Worm (Caenorhabditis elegans) whole organism, L4 larva: ENCODE data around the gene C44F1.1.

Experiments
- dve-1 ChIP-seq: sonication (generic microtip); optimal IDR thresholded peaks from 2 replicates; lab custom pipeline; 2017; ENCODE audit warnings: antibody characterized with exemption, mild to moderate bottlenecking, missing genetic modification characterization, missing compliant biosample characterization; ENCODE audit not compliant: insufficient read depth
- lin-29 ChIP-seq: fragments of 200-800 bp; sonication (Bioruptor generic); IDR thresholded peaks from 2 replicates; pipeline ENCODE4 v1.3.6; 2022; ENCODE audit warnings: missing genetic modification reagents, missing genetic modification characterization, missing compliant biosample characterization
- nhr-102 ChIP-seq: sonication (generic microtip); optimal IDR thresholded peaks from 2 replicates; lab custom pipeline; 2016; ENCODE audit warnings: mild to moderate bottlenecking, missing genetic modification characterization, moderate library complexity, missing compliant biosample characterization
- nhr-76 ChIP-seq: fragments of 150-350 bp; optimal IDR thresholded peaks from 2 replicates; lab custom pipeline; 2014; ENCODE audit warnings: missing biosample characterization, missing genetic modification characterization
- unc-39 ChIP-seq: sonication (generic microtip); optimal IDR thresholded peaks from 2 replicates; lab custom pipeline; 2017; ENCODE audit warnings: missing biosample characterization, missing genetic modification characterization

DNA sequence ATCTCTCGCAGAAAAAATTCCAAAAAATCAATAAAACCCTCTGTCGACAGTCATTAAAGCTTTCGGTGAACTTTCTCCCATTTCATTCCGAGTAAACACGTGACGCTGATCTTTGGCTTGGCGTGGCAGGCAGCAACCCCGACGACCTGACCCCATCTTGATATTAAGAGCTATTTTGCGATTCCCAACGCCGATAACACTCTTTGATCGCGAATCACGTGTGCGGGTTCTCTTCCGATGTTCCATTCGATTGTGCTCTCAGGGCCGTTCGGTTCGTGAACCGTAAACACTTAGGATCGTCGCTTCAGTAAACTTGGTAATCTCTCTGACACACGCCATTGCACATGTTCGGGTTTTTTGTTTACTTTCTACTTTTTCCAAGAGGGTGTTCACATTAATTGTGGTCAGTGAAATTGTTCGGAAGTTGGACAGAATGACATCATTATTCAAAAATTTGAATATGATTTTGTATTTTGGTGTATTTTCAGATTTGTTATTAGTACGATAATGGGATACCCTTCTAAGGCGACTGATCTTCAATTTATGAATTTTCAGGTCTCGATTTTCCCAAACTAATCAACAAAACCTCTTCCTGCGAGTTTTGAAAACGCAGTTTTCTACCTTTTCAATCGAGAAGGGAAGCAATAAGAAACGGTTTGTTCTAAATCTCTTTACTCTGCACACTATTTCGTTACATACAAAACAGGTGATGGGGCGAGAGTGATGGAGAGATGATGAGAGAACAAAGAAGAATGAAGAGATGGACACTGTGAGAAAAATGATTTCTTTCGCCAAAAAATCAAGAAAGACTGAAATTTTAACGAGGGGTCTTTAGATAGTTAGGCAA lies 32.0 kb upstream of the C44F1.1 start:
- TF ChIP-seq unc-39 (tag; lab: Kevin White, UChicago) (no peak), nhr-76 (tag; lab: Kevin White, UChicago) (no peak), dve-1 (tag; lab: Kevin White, UChicago) (peak; percentile 30), nhr-102 (tag; lab: Kevin White, UChicago) (no peak), lin-29 (GFP tag; lab: Robert Waterston, UW) (no peak)
